Worm (Caenorhabditis elegans) whole organism, L2 larva: ENCODE results near the gene T25B9.2.
A peak's percentile ranks its signal among the peaks of the same experiment; 100 is the strongest.

Experiments used
- C34F6.9 ChIP-seq: fragments of 150-350 bp; optimal IDR thresholded peaks from 2 replicates; lab custom pipeline; 2014; ENCODE audit warnings: missing biosample characterization, missing genetic modification characterization
- F13H6.1 ChIP-seq: sonication (generic microtip); optimal IDR thresholded peaks from 2 replicates; lab custom pipeline; 2016; ENCODE audit warnings: missing genetic modification characterization, missing compliant biosample characterization
- R02D3.7 ChIP-seq: fragments of 150-350 bp; optimal IDR thresholded peaks from 2 replicates; lab custom pipeline; 2014; ENCODE audit warnings: missing biosample characterization, missing genetic modification characterization
- Y55F3AM.14 ChIP-seq: fragments of 200-800 bp; sonication (Bioruptor generic); optimal IDR thresholded peaks from 2 replicates; lab custom pipeline; 2018; ENCODE audit warnings: mild to moderate bottlenecking, missing genetic modification characterization, missing compliant biosample characterization
- ZK546.5 ChIP-seq: sonication (generic microtip); optimal IDR thresholded peaks from 2 replicates; lab custom pipeline; 2017; ENCODE audit warnings: missing biosample characterization, missing genetic modification characterization
- alr-1 ChIP-seq: fragments of 150-350 bp; optimal IDR thresholded peaks from 2 replicates; lab custom pipeline; 2014; ENCODE audit warnings: missing biosample characterization, missing genetic modification characterization
- aly-2 ChIP-seq: fragments of 150-350 bp; optimal IDR thresholded peaks from 2 replicates; lab custom pipeline; 2014; ENCODE audit warnings: missing biosample characterization, missing genetic modification characterization
- ama-1 ChIP-seq: fragments of 150-350 bp; optimal IDR thresholded peaks from 2 replicates; lab custom pipeline; 2018; ENCODE audit warnings: inconsistent platforms
- blmp-1 ChIP-seq: sonication (generic microtip); optimal IDR thresholded peaks from 2 replicates; lab custom pipeline; 2017; ENCODE audit warnings: missing genetic modification characterization, mild to moderate bottlenecking, missing compliant biosample characterization, antibody characterized with exemption, moderate library complexity; ENCODE audit not compliant: insufficient read depth
- ceh-16 ChIP-seq: fragments of 150-350 bp; optimal IDR thresholded peaks from 2 replicates; lab custom pipeline; 2014; ENCODE audit warnings: missing biosample characterization, missing genetic modification characterization
- ceh-82 ChIP-seq: fragments of 150-350 bp; optimal IDR thresholded peaks from 2 replicates; lab custom pipeline; 2014; ENCODE audit warnings: missing biosample characterization, missing genetic modification characterization
- dmd-4 ChIP-seq: sonication (generic microtip); optimal IDR thresholded peaks from 2 replicates; lab custom pipeline; 2017; ENCODE audit warnings: missing biosample characterization, missing genetic modification characterization
- egl-27 ChIP-seq: sonication (generic microtip); optimal IDR thresholded peaks from 3 replicates; lab custom pipeline; 2017; ENCODE audit warnings: missing biosample characterization, missing genetic modification reagents, missing genetic modification characterization
- elt-3 ChIP-seq: sonication (generic microtip); optimal IDR thresholded peaks from 2 replicates; lab custom pipeline; 2017; ENCODE audit warnings: missing biosample characterization, missing genetic modification characterization
- gmeb-1 ChIP-seq: fragments of 150-350 bp; optimal IDR thresholded peaks from 2 replicates; lab custom pipeline; 2014; ENCODE audit warnings: missing biosample characterization, missing genetic modification characterization
- lin-13 ChIP-seq: fragments of 150-350 bp; optimal IDR thresholded peaks from 2 replicates; lab custom pipeline; 2014; ENCODE audit warnings: missing biosample characterization, missing genetic modification reagents, missing genetic modification characterization
- lsy-2 ChIP-seq, 2 experiments: fragments of 150-350 bp in 1 of 2; sonication (generic microtip) in 1 of 2; optimal IDR thresholded peaks; 2 replicates each; lab custom pipeline; 2014 to 2017; ENCODE audit warnings: missing biosample characterization in 2 of 2, missing genetic modification characterization in 2 of 2
- mab-5 ChIP-seq: fragments of 150-350 bp; optimal IDR thresholded peaks from 2 replicates; lab custom pipeline; 2014; ENCODE audit warnings: missing biosample characterization, missing genetic modification characterization
- mbf-1 ChIP-seq: sonication (generic microtip); optimal IDR thresholded peaks from 2 replicates; lab custom pipeline; 2017; ENCODE audit warnings: missing biosample characterization, missing genetic modification characterization
- mdl-1 ChIP-seq, 2 experiments: fragments of 150-350 bp in 1 of 2; sonication (generic microtip) in 1 of 2; optimal IDR thresholded peaks; 2 replicates each; lab custom pipeline; 2017; ENCODE audit warnings: missing biosample characterization in 2 of 2, missing genetic modification characterization in 2 of 2
- nhr-10 ChIP-seq: sonication (generic microtip); optimal IDR thresholded peaks from 2 replicates; lab custom pipeline; 2017; ENCODE audit warnings: missing biosample characterization, missing genetic modification characterization
- nhr-11 ChIP-seq: fragments of 150-350 bp; optimal IDR thresholded peaks from 2 replicates; lab custom pipeline; 2014; ENCODE audit warnings: missing biosample characterization, missing genetic modification characterization
- nhr-12 ChIP-seq: fragments of 150-350 bp; optimal IDR thresholded peaks from 2 replicates; lab custom pipeline; 2014; ENCODE audit warnings: missing biosample characterization, missing genetic modification characterization
- nhr-21 ChIP-seq: fragments of 150-350 bp; optimal IDR thresholded peaks from 2 replicates; lab custom pipeline; 2014; ENCODE audit warnings: missing biosample characterization, missing genetic modification characterization
- nhr-23 ChIP-seq: fragments of 150-350 bp; optimal IDR thresholded peaks from 2 replicates; lab custom pipeline; 2014; ENCODE audit warnings: missing biosample characterization, missing genetic modification reagents, missing genetic modification characterization
- nhr-237 ChIP-seq: fragments of 150-350 bp; optimal IDR thresholded peaks from 2 replicates; lab custom pipeline; 2014; ENCODE audit warnings: missing biosample characterization, missing genetic modification characterization
- nhr-25 ChIP-seq: fragments of 150-350 bp; sonication (generic microtip); optimal IDR thresholded peaks from 3 replicates; lab custom pipeline; 2014; ENCODE audit warnings: missing biosample characterization, missing genetic modification characterization
- nhr-6 ChIP-seq: fragments of 150-350 bp; optimal IDR thresholded peaks from 2 replicates; lab custom pipeline; 2014; ENCODE audit warnings: missing biosample characterization, missing genetic modification characterization
- nhr-77 ChIP-seq: fragments of 150-350 bp; optimal IDR thresholded peaks from 2 replicates; lab custom pipeline; 2014; ENCODE audit warnings: missing biosample characterization, missing genetic modification characterization
- peb-1 ChIP-seq: fragments of 150-350 bp; optimal IDR thresholded peaks from 2 replicates; lab custom pipeline; 2014; ENCODE audit warnings: missing biosample characterization, missing genetic modification characterization
- sem-4 ChIP-seq: fragments of 150-350 bp; optimal IDR thresholded peaks from 2 replicates; lab custom pipeline; 2014; ENCODE audit warnings: missing biosample characterization, missing genetic modification reagents, missing genetic modification characterization
- skn-1 ChIP-seq: sonication (generic microtip); optimal IDR thresholded peaks from 2 replicates; lab custom pipeline; 2017; ENCODE audit warnings: missing biosample characterization, missing genetic modification characterization
- sma-3 ChIP-seq: sonication (generic microtip); optimal IDR thresholded peaks from 2 replicates; lab custom pipeline; 2016; ENCODE audit warnings: missing genetic modification reagents, missing genetic modification characterization, missing compliant biosample characterization
- sma-9 ChIP-seq, 2 experiments: fragments of 150-350 bp in 1 of 2; sonication (generic microtip) in 1 of 2; optimal IDR thresholded peaks; 2 replicates each; lab custom pipeline; 2014 to 2016; ENCODE audit warnings: missing genetic modification characterization in 2 of 2, mild to moderate bottlenecking in 1 of 2, missing biosample characterization in 1 of 2, missing compliant biosample characterization in 1 of 2, missing genetic modification reagents in 1 of 2, moderate library complexity in 1 of 2
- snpc-4 ChIP-seq: fragments of 150-350 bp; optimal IDR thresholded peaks from 2 replicates; lab custom pipeline; 2014; ENCODE audit warnings: missing biosample characterization, missing genetic modification characterization
- unc-39 ChIP-seq: fragments of 150-350 bp; optimal IDR thresholded peaks from 2 replicates; lab custom pipeline; 2014; ENCODE audit warnings: missing biosample characterization, missing genetic modification characterization
- unc-55 ChIP-seq: fragments of 150-350 bp; sonication (generic microtip); optimal IDR thresholded peaks from 3 replicates; lab custom pipeline; 2014; ENCODE audit warnings: missing biosample characterization, missing genetic modification reagents, missing genetic modification characterization
- zag-1 ChIP-seq: fragments of 150-350 bp; optimal IDR thresholded peaks from 2 replicates; lab custom pipeline; 2014; ENCODE audit warnings: missing biosample characterization, missing genetic modification characterization
- ztf-1 ChIP-seq: fragments of 200-800 bp; sonication (Bioruptor generic); conservative IDR thresholded peaks from 2 replicates; pipeline ENCODE4 v1.3.6; 2022; ENCODE audit warnings: missing genetic modification characterization, missing compliant biosample characterization
- ztf-11 ChIP-seq: sonication (generic microtip); optimal IDR thresholded peaks from 2 replicates; lab custom pipeline; 2017; ENCODE audit warnings: missing biosample characterization, missing genetic modification characterization
- ztf-4 ChIP-seq: fragments of 150-350 bp; optimal IDR thresholded peaks from 2 replicates; lab custom pipeline; 2014; ENCODE audit warnings: missing biosample characterization, missing genetic modification characterization

The T25B9.2 gene

ce11 chrIV:10781346-10781745 is 29.7 kb upstream of the T25B9.2 start:
- TF ChIP-seq nhr-21 (tag; lab: Kevin White, UChicago) (peak; percentile 31), F13H6.1 (tag; lab: Kevin White, UChicago) (no peak), sma-9 (GFP tag; optimal IDR thresholded peaks at IDR 0.05; lab: Kevin White, UChicago) (peak; percentile 77), sma-9 (tag; optimal IDR thresholded peaks at IDR 0.05; lab: Kevin White, UChicago) (no peak)

DNA sequence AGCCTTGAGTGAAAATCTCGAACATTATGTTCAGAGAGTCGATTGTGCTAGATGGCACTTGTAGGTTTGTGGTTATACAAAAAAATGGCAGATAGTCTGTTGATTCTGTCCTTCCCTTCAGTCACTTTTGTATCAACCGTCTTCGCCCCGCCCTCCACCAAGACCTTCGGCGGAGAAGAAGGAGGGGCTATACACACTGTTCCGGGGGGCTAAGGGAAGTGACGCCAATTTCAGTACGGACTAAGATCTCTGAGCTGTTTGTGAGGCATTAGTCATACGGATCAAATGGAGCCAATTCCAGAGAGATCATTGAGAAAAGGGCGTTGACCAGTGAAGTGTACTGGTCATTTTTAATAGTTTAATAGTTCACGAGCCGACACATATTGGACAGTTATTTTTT is 28.9 kb upstream of the T25B9.2 start, which contains the start of gene swt-3:
Gene swt-3, minus strand, starts transcription at position 101 of the 400 bp plus-strand sequence.
- no peak for TF ChIP-seq C34F6.9 (tag; lab: Kevin White, UChicago)
- no peak for TF ChIP-seq snpc-4 (tag; lab: Kevin White, UChicago)

ce11 chrIV:10779328-10779727 is 27.7 kb upstream of the T25B9.2 start:
- TF ChIP-seq nhr-237 (tag; lab: Kevin White, UChicago) (no peak), unc-55 (no peak), ZK546.5 (no peak), ztf-1 (GFP tag; lab: Robert Waterston, UW) (no peak), nhr-10 (tag; lab: Kevin White, UChicago) (no peak), lin-13 (GFP tag; lab: Kevin White, UChicago) (no peak), dmd-4 (no peak), ztf-4 (tag; lab: Kevin White, UChicago) (no peak), egl-27 (no peak), Y55F3AM.14 (GFP tag; lab: Kevin White, UChicago) (no peak), alr-1 (tag; lab: Kevin White, UChicago) (no peak), blmp-1 (tag; lab: Kevin White, UChicago) (no peak), ceh-82 (tag; lab: Kevin White, UChicago) (no peak)

ce11 chrIV:10778582-10778981 is 26.9 kb upstream of the T25B9.2 start:
- no peak for TF ChIP-seq mab-5
- peak; percentile 16 for TF ChIP-seq nhr-25 (tag; lab: Kevin White, UChicago)

DNA sequence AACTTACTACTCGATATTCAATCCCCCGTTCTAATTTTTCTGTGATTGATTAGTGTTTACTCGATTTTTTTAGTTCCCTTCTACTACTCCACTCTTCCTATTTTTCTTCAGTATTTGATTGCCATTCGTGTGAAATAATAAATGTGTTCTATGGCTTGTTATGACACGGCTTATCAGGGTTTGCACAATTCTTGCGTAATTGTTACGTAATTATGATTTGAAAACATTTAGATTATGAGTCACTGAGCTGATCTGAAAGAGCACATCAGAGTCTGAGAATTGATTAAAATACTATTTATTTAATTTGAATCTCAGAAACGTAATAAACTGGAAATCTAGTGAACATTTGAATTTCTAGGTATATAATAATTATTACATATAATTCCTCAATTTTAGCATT is 26.0 kb upstream of the T25B9.2 start:
- no peak for TF ChIP-seq nhr-23 (tag; lab: Kevin White, UChicago)
- TF ChIP-seq ztf-4 (tag; lab: Kevin White, UChicago), result no peak
- TF ChIP-seq ama-1 (lab: Kevin White, UChicago), result no peak
- TF ChIP-seq elt-3 (tag; lab: Kevin White, UChicago), result no peak
- TF ChIP-seq nhr-77 (tag; lab: Kevin White, UChicago), result no peak
- TF ChIP-seq nhr-11 (tag; lab: Kevin White, UChicago), result no peak
- no peak for TF ChIP-seq nhr-237 (tag; lab: Kevin White, UChicago)
- no peak for TF ChIP-seq ceh-82 (tag; lab: Kevin White, UChicago)
- TF ChIP-seq ceh-16 (tag; lab: Kevin White, UChicago), result no peak
- no peak for TF ChIP-seq nhr-6 (tag; lab: Kevin White, UChicago)
- TF ChIP-seq sma-9 (GFP tag; optimal IDR thresholded peaks at IDR 0.05; lab: Kevin White, UChicago), result no peak
- no peak for TF ChIP-seq sma-9 (tag; optimal IDR thresholded peaks at IDR 0.05; lab: Kevin White, UChicago)
- no peak for TF ChIP-seq ZK546.5
- no peak for TF ChIP-seq zag-1
- TF ChIP-seq nhr-25 (tag; lab: Kevin White, UChicago), result no peak
- no peak for TF ChIP-seq sma-3 (GFP tag; lab: Kevin White, UChicago)
- no peak for TF ChIP-seq skn-1
- TF ChIP-seq lsy-2 (tag; optimal IDR thresholded peaks at IDR 0.05; lab: Kevin White, UChicago), result no peak
- TF ChIP-seq, all 48 proteins: peak for 0

DNA sequence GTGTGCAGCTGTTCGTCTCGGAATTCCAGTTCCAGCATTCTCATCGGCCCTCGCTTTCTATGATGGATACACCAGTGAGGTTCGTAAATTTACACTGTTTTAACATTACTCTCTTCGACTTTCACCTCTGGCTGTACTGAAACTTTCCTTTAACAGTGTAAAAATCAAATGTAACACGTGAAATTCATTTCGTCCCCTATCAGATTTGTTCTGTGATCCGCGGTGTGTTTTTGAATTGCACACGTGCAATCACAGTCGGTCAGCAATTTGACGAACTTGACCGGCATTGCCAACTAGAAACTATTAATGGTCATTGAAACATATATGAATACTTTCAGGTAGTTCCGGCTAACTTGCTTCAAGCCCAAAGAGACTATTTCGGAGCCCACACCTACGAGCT is 25.4 kb upstream of the T25B9.2 start:
- TF ChIP-seq aly-2 (tag; lab: Kevin White, UChicago) (no peak), lsy-2 (tag; optimal IDR thresholded peaks at IDR 0.05; lab: Kevin White, UChicago) (no peak), mdl-1 (tag; optimal IDR thresholded peaks at IDR 0.05; lab: Kevin White, UChicago) (no peak), sma-3 (GFP tag; lab: Kevin White, UChicago) (peak; percentile 73), peb-1 (tag; lab: Kevin White, UChicago) (no peak), ztf-11 (tag; lab: Kevin White, UChicago) (no peak), ZK546.5 (no peak), unc-39 (tag; lab: Kevin White, UChicago) (no peak), blmp-1 (tag; lab: Kevin White, UChicago) (peak; percentile 77), lin-13 (GFP tag; lab: Kevin White, UChicago) (no peak), alr-1 (tag; lab: Kevin White, UChicago) (no peak), skn-1 (no peak), F13H6.1 (tag; lab: Kevin White, UChicago) (no peak), ztf-4 (tag; lab: Kevin White, UChicago) (no peak), mab-5 (no peak), mbf-1 (tag; lab: Kevin White, UChicago) (no peak), R02D3.7 (tag; lab: Kevin White, UChicago) (no peak), nhr-25 (tag; lab: Kevin White, UChicago) (peak; percentile 48), nhr-12 (no peak), gmeb-1 (tag; lab: Kevin White, UChicago) (no peak), ceh-16 (tag; lab: Kevin White, UChicago) (no peak), sem-4 (tag; lab: Kevin White, UChicago) (no peak), nhr-10 (tag; lab: Kevin White, UChicago) (no peak), elt-3 (tag; lab: Kevin White, UChicago) (no peak), zag-1 (no peak), egl-27 (no peak), ama-1 (lab: Kevin White, UChicago) (no peak)
